Worm (Caenorhabditis elegans) whole organism, L4 larva: ENCODE measurements around the gene ZK899.1.

Experiments
- F44E2.7 ChIP-seq: fragments of 200-800 bp; sonication (Bioruptor generic); IDR thresholded peaks from 2 replicates; pipeline ENCODE4 v2.1.2; 2022; ENCODE audit warnings: missing genetic modification characterization, missing compliant biosample characterization
- F49E8.2 ChIP-seq: sonication (generic microtip); optimal IDR thresholded peaks from 2 replicates; lab custom pipeline; 2016; ENCODE audit warnings: missing compliant biosample characterization, mild to moderate bottlenecking, missing genetic modification characterization, borderline replicate concordance
- R02D3.7 ChIP-seq: fragments of 150-350 bp; sonication (generic microtip); optimal IDR thresholded peaks from 3 replicates; lab custom pipeline; 2014; ENCODE audit warnings: missing biosample characterization, missing genetic modification characterization
- T20F7.1 ChIP-seq: fragments of 200-800 bp; sonication (Bioruptor generic); optimal IDR thresholded peaks from 2 replicates; lab custom pipeline; 2018; ENCODE audit warnings: mild to moderate bottlenecking, missing genetic modification characterization, missing compliant biosample characterization
- T26A8.4 ChIP-seq: fragments of 200-800 bp; sonication (Bioruptor generic); IDR thresholded peaks from 2 replicates; pipeline ENCODE4 v1.3.6; 2022; ENCODE audit warnings: missing genetic modification characterization, missing compliant biosample characterization
- Y105C5A.15 ChIP-seq: fragments of 200-800 bp; sonication (Bioruptor generic); IDR thresholded peaks from 2 replicates; pipeline ENCODE4 v1.3.6; 2022; ENCODE audit warnings: missing genetic modification characterization, missing compliant biosample characterization
- Y48G9A.11 ChIP-seq: fragments of 200-800 bp; sonication (Bioruptor generic); IDR thresholded peaks from 2 replicates; pipeline ENCODE4 v1.3.6; 2022; ENCODE audit warnings: missing genetic modification reagents, missing genetic modification characterization, missing compliant biosample characterization
- Y5F2A.4 ChIP-seq: fragments of 200-800 bp; sonication (Bioruptor generic); optimal IDR thresholded peaks from 2 replicates; lab custom pipeline; 2018; ENCODE audit warnings: mild to moderate bottlenecking, missing genetic modification characterization, missing compliant biosample characterization
- aha-1 ChIP-seq: fragments of 150-350 bp; peaks from one replicate; lab custom pipeline; 2014; ENCODE audit warnings: missing biosample characterization, missing genetic modification characterization
- ama-1 ChIP-seq: fragments of 150-350 bp; optimal IDR thresholded peaks from 2 replicates; lab custom pipeline; 2014; ENCODE audit warnings: inconsistent platforms, mixed read lengths
- arid-1 ChIP-seq: fragments of 200-800 bp; sonication (Bioruptor generic); conservative IDR thresholded peaks from 2 replicates; pipeline ENCODE4 v1.3.6; 2022; ENCODE audit warnings: missing genetic modification reagents, missing genetic modification characterization, missing compliant biosample characterization
- attf-4 ChIP-seq: sonication (generic microtip); optimal IDR thresholded peaks from 3 replicates; lab custom pipeline; 2017; ENCODE audit warnings: missing biosample characterization, missing genetic modification characterization
- ceh-28 ChIP-seq: fragments of 150-350 bp; optimal IDR thresholded peaks from 2 replicates; lab custom pipeline; 2014; ENCODE audit warnings: missing biosample characterization, missing genetic modification reagents, missing genetic modification characterization
- ceh-44 ChIP-seq: fragments of 200-800 bp; sonication (Bioruptor generic); IDR thresholded peaks from 2 replicates; pipeline ENCODE4 v1.3.6; 2022; ENCODE audit warnings: missing genetic modification reagents, missing genetic modification characterization, missing compliant biosample characterization
- ceh-82 ChIP-seq: sonication (generic microtip); optimal IDR thresholded peaks from 2 replicates; lab custom pipeline; 2017; ENCODE audit warnings: missing biosample characterization, missing genetic modification characterization
- ctbp-1 ChIP-seq: fragments of 200-800 bp; sonication (Bioruptor generic); IDR thresholded peaks from 2 replicates; pipeline ENCODE4 v1.3.6; 2022; ENCODE audit warnings: missing genetic modification reagents, missing genetic modification characterization, missing compliant biosample characterization
- daf-16 ChIP-seq, 3 experiments: sonication (generic microtip); optimal IDR thresholded peaks; 2 replicates each; lab custom pipeline; 2016 to 2017; ENCODE audit warnings: missing genetic modification characterization in 3 of 3, missing genetic modification reagents in 3 of 3, mild to moderate bottlenecking in 2 of 3, missing compliant biosample characterization in 2 of 3, missing biosample characterization in 1 of 3, moderate library complexity in 1 of 3
- dpl-1 ChIP-seq: fragments of 150-350 bp; optimal IDR thresholded peaks from 2 replicates; lab custom pipeline; 2014; ENCODE audit warnings: missing biosample characterization, missing genetic modification reagents, missing genetic modification characterization
- gei-8 ChIP-seq: fragments of 200-800 bp; sonication (Bioruptor generic); optimal IDR thresholded peaks from 2 replicates; lab custom pipeline; 2018; ENCODE audit warnings: mild to moderate bottlenecking, missing genetic modification characterization, missing compliant biosample characterization
- hif-1 ChIP-seq, 2 experiments: sonication (generic microtip); optimal IDR thresholded peaks; 2 replicates each; lab custom pipeline; 2016 to 2017; ENCODE audit warnings: missing compliant biosample characterization in 2 of 2, missing genetic modification characterization in 2 of 2, missing genetic modification reagents in 2 of 2, missing genotype in 2 of 2, mild to moderate bottlenecking in 1 of 2
- hlh-30 ChIP-seq: sonication (generic microtip); optimal IDR thresholded peaks from 2 replicates; lab custom pipeline; 2017; ENCODE audit warnings: antibody characterized with exemption, mild to moderate bottlenecking, missing genetic modification characterization, missing compliant biosample characterization; ENCODE audit not compliant: insufficient read depth
- jun-1 ChIP-seq: fragments of 150-350 bp; optimal IDR thresholded peaks from 2 replicates; lab custom pipeline; 2014; ENCODE audit warnings: missing biosample characterization, missing genetic modification reagents, missing genetic modification characterization
- lim-7 ChIP-seq: fragments of 200-800 bp; sonication (Bioruptor generic); IDR thresholded peaks from 2 replicates; pipeline ENCODE4 v1.3.6; 2022; ENCODE audit warnings: missing genetic modification characterization, missing compliant biosample characterization
- lin-1 ChIP-seq: fragments of 200-800 bp; sonication (Bioruptor generic); IDR thresholded peaks from 2 replicates; pipeline ENCODE4 v1.3.6; 2022; ENCODE audit warnings: missing genetic modification reagents, missing genetic modification characterization, missing compliant biosample characterization
- lin-13 ChIP-seq: fragments of 150-350 bp; optimal IDR thresholded peaks from 2 replicates; lab custom pipeline; 2014; ENCODE audit warnings: missing biosample characterization, missing genetic modification reagents, missing genetic modification characterization
- lin-15B ChIP-seq: fragments of 150-350 bp; sonication (generic microtip); optimal IDR thresholded peaks from 3 replicates; lab custom pipeline; 2014; ENCODE audit warnings: missing biosample characterization, missing genetic modification characterization
- lin-38 ChIP-seq: fragments of 200-800 bp; sonication (Bioruptor generic); IDR thresholded peaks from 2 replicates; pipeline ENCODE4 v1.3.6; 2022; ENCODE audit warnings: missing genetic modification reagents, missing genetic modification characterization, missing compliant biosample characterization
- madf-5 ChIP-seq, 2 experiments: fragments of 200-800 bp; sonication (Bioruptor generic); IDR thresholded peaks; 2 replicates each; pipeline ENCODE4 v1.3.6; 2022; ENCODE audit warnings: missing compliant biosample characterization in 2 of 2, missing genetic modification characterization in 2 of 2
- mdt-29 ChIP-seq: fragments of 200-800 bp; sonication (Bioruptor generic); IDR thresholded peaks from 2 replicates; pipeline ENCODE4 v1.3.6; 2022; ENCODE audit warnings: missing genetic modification reagents, missing genetic modification characterization, missing compliant biosample characterization
- mxl-2 ChIP-seq: fragments of 200-800 bp; sonication (Bioruptor generic); conservative IDR thresholded peaks from 2 replicates; pipeline ENCODE4 v1.3.6; 2022; ENCODE audit warnings: missing genetic modification reagents, missing genetic modification characterization, missing compliant biosample characterization
- nhr-10 ChIP-seq: fragments of 150-350 bp; optimal IDR thresholded peaks from 2 replicates; lab custom pipeline; 2014; ENCODE audit warnings: missing biosample characterization, missing genetic modification characterization
- nhr-102 ChIP-seq: sonication (generic microtip); optimal IDR thresholded peaks from 2 replicates; lab custom pipeline; 2016; ENCODE audit warnings: mild to moderate bottlenecking, missing genetic modification characterization, moderate library complexity, missing compliant biosample characterization
- nhr-237 ChIP-seq: sonication (generic microtip); optimal IDR thresholded peaks from 2 replicates; lab custom pipeline; 2017; ENCODE audit warnings: missing biosample characterization, missing genetic modification characterization
- nhr-28 ChIP-seq: fragments of 150-350 bp; optimal IDR thresholded peaks from 2 replicates; lab custom pipeline; 2014; ENCODE audit warnings: missing biosample characterization, missing genetic modification characterization
- nhr-41 ChIP-seq: fragments of 200-800 bp; sonication (Bioruptor generic); IDR thresholded peaks from 2 replicates; pipeline ENCODE4 v1.3.6; 2022; ENCODE audit warnings: missing genetic modification reagents, missing genetic modification characterization, missing compliant biosample characterization
- nhr-48 ChIP-seq: sonication (generic microtip); optimal IDR thresholded peaks from 2 replicates; lab custom pipeline; 2016; ENCODE audit warnings: mild to moderate bottlenecking, missing genetic modification characterization, missing compliant biosample characterization
- nhr-6 ChIP-seq: fragments of 150-350 bp; optimal IDR thresholded peaks from 2 replicates; lab custom pipeline; 2014; ENCODE audit warnings: missing biosample characterization, missing genetic modification characterization
- nhr-77 ChIP-seq: fragments of 150-350 bp; optimal IDR thresholded peaks from 2 replicates; lab custom pipeline; 2014; ENCODE audit warnings: missing biosample characterization, missing genetic modification characterization
- sdz-12 ChIP-seq: fragments of 200-800 bp; sonication (Bioruptor generic); optimal IDR thresholded peaks from 2 replicates; lab custom pipeline; 2018; ENCODE audit warnings: mild to moderate bottlenecking, missing genetic modification characterization, missing compliant biosample characterization
- set-16 ChIP-seq: fragments of 200-800 bp; sonication (Bioruptor generic); IDR thresholded peaks from 2 replicates; pipeline ENCODE4 v1.3.6; 2022; ENCODE audit warnings: missing genetic modification reagents, missing genetic modification characterization, missing compliant biosample characterization
- snpc-4 ChIP-seq: fragments of 150-350 bp; optimal IDR thresholded peaks from 2 replicates; lab custom pipeline; 2014; ENCODE audit warnings: missing biosample characterization, missing genetic modification characterization
- tag-97 ChIP-seq: fragments of 200-800 bp; sonication (Bioruptor generic); IDR thresholded peaks from 2 replicates; pipeline ENCODE4 v1.3.6; 2022; ENCODE audit warnings: missing genetic modification characterization, missing compliant biosample characterization
- tra-1 ChIP-seq: fragments of 200-800 bp; sonication (Bioruptor generic); IDR thresholded peaks from 2 replicates; pipeline ENCODE4 v1.3.6; 2022; ENCODE audit warnings: missing genetic modification reagents, missing genetic modification characterization, missing compliant biosample characterization
- unc-39 ChIP-seq: sonication (generic microtip); optimal IDR thresholded peaks from 2 replicates; lab custom pipeline; 2017; ENCODE audit warnings: missing biosample characterization, missing genetic modification characterization
- unc-62 ChIP-seq, 3 experiments: fragments of 150-350 bp in 1 of 3; sonication (generic microtip); optimal IDR thresholded peaks in 2 of 3; peaks in 1 of 3; 1 replicate in 1 of 3; 2 replicates in 2 of 3; lab custom pipeline; 2014 to 2017; ENCODE audit warnings: missing biosample characterization in 3 of 3, missing genetic modification characterization in 3 of 3, missing genetic modification reagents in 3 of 3, missing genotype in 1 of 3
- vab-7 ChIP-seq: fragments of 200-800 bp; sonication (Bioruptor generic); IDR thresholded peaks from 2 replicates; pipeline ENCODE4 v1.3.6; 2022; ENCODE audit warnings: missing genetic modification reagents, missing genetic modification characterization, missing compliant biosample characterization
- zag-1 ChIP-seq: fragments of 150-350 bp; optimal IDR thresholded peaks from 2 replicates; lab custom pipeline; 2014; ENCODE audit warnings: missing biosample characterization, missing genetic modification characterization
- zfp-2 ChIP-seq: sonication (generic microtip); optimal IDR thresholded peaks from 2 replicates; lab custom pipeline; 2016; ENCODE audit warnings: mild to moderate bottlenecking, missing genetic modification characterization, missing compliant biosample characterization
- zfp-3 ChIP-seq: fragments of 200-800 bp; sonication (Bioruptor generic); conservative IDR thresholded peaks from 2 replicates; pipeline ENCODE4 v1.3.6; 2022; ENCODE audit warnings: missing genetic modification reagents, missing genetic modification characterization, missing compliant biosample characterization
- ztf-7 ChIP-seq: fragments of 150-350 bp; optimal IDR thresholded peaks from 2 replicates; lab custom pipeline; 2014; ENCODE audit warnings: missing biosample characterization, missing genetic modification characterization

ZK899.1 gene

DNA sequence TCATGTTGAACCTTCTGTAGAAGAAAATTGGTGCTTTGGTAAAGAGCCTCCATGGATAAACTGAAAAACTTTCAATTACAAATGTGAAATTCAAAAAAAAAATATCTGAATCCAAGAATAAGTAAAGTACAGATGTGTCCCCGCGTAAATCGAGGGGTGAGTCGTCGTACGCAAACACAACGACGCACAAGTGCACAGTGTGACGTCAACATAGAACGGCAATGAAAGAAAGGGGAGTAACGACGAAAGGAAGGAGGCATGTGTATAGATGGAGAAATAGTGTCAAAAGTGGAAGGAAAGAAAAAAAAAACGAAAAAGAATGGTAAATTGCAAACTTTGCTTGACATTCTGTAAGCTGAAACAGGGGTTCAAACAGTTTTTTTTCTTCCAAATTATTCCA is 4.9 kb upstream of the ZK899.1 start, which contains the start of gene memb-1 (continued):
- TF ChIP-seq ctbp-1 (GFP tag; lab: Robert Waterston, UW) (no peak), zfp-2 (tag; lab: Kevin White, UChicago) (no peak), aha-1 (peak; percentile 90), zfp-3 (GFP tag; lab: Robert Waterston, UW) (no peak), hif-1 (tag; optimal IDR thresholded peaks at IDR 0.05; lab: Kevin White, UChicago) (peak in 1 of 2 experiments; percentile 39), daf-16 (GFP tag; optimal IDR thresholded peaks at IDR 0.05; lab: Kevin White, UChicago) (no peak), daf-16 (tag; optimal IDR thresholded peaks at IDR 0.05; lab: Kevin White, UChicago) (peak; percentile 83), ztf-7 (peak; percentile 67), ceh-28 (tag; lab: Kevin White, UChicago) (no peak), lin-15B (tag; lab: Kevin White, UChicago) (no peak), nhr-102 (tag; lab: Kevin White, UChicago) (no peak), nhr-28 (tag; lab: Kevin White, UChicago) (peak; percentile 68), nhr-77 (no peak), T20F7.1 (GFP tag; lab: Kevin White, UChicago) (no peak), tra-1 (GFP tag; lab: Robert Waterston, UW) (no peak), attf-4 (tag; lab: Kevin White, UChicago) (no peak), zag-1 (no peak), T26A8.4 (no peak), nhr-41 (GFP tag; lab: Robert Waterston, UW) (no peak), madf-5 (GFP tag; IDR thresholded peaks at IDR 0.05; lab: Robert Waterston, UW) (no peak), vab-7 (GFP tag; lab: Robert Waterston, UW) (no peak), gei-8 (GFP tag; lab: Kevin White, UChicago) (no peak), nhr-10 (tag; lab: Kevin White, UChicago) (no peak), lim-7 (no peak), mdt-29 (GFP tag; lab: Robert Waterston, UW) (no peak), jun-1 (tag; lab: Kevin White, UChicago) (no peak), set-16 (GFP tag; lab: Robert Waterston, UW) (no peak), lin-38 (no peak), ceh-82 (tag; lab: Kevin White, UChicago) (no peak), mxl-2 (no peak), arid-1 (GFP tag; lab: Robert Waterston, UW) (no peak), Y48G9A.11 (GFP tag; lab: Robert Waterston, UW) (no peak), nhr-48 (tag; lab: Kevin White, UChicago) (no peak), nhr-237 (no peak), R02D3.7 (tag; lab: Kevin White, UChicago) (peak; percentile 50), snpc-4 (tag; lab: Kevin White, UChicago) (no peak), unc-39 (tag; lab: Kevin White, UChicago) (no peak), tag-97 (GFP tag; lab: Robert Waterston, UW) (no peak), Y105C5A.15 (GFP tag; lab: Robert Waterston, UW) (no peak), nhr-6 (tag; lab: Kevin White, UChicago) (peak; percentile 36), Y5F2A.4 (GFP tag; lab: Kevin White, UChicago) (no peak), ceh-44 (GFP tag; lab: Robert Waterston, UW) (no peak), F49E8.2 (tag; lab: Kevin White, UChicago) (no peak), lin-13 (GFP tag; lab: Kevin White, UChicago) (peak; percentile 25), hlh-30 (peak; percentile 57), ama-1 (lab: Kevin White, UChicago) (no peak), lin-1 (GFP tag; lab: Robert Waterston, UW) (no peak), unc-62 (GFP tag; optimal IDR thresholded peaks at IDR 0.05 in 1 of 2; lab: Kevin White, UChicago) (no peak), unc-62 (tag; optimal IDR thresholded peaks at IDR 0.05; lab: Kevin White, UChicago) (no peak), F44E2.7 (no peak), sdz-12 (GFP tag; lab: Kevin White, UChicago) (no peak), dpl-1 (peak; percentile 31)
